Fruit fly (Drosophila melanogaster) Kc167 (cell line): ENCODE data around the gene Tim9a.

Experiments
- Myc ChIP-seq: fragments of >200 bp; optimal IDR thresholded peaks from 2 replicates; lab custom pipeline; 2017; ENCODE audit warnings: missing external identifiers
- Sin3A ChIP-seq: fragments of >200 bp; optimal IDR thresholded peaks from 2 replicates; lab custom pipeline; 2018; ENCODE audit warnings: missing external identifiers
- h ChIP-seq: fragments of >200 bp; optimal IDR thresholded peaks from 3 replicates; lab custom pipeline; 2018; ENCODE audit warnings: missing external identifiers
- insv ChIP-seq: fragments of >200 bp; optimal IDR thresholded peaks from 3 replicates; lab custom pipeline; 2018; ENCODE audit warnings: missing external identifiers
- psq ChIP-seq: fragments of >200 bp; optimal IDR thresholded peaks from 2 replicates; lab custom pipeline; 2017; ENCODE audit warnings: missing external identifiers
- ttk ChIP-seq: sonication (Bioruptor generic); optimal IDR thresholded peaks from 2 replicates; lab custom pipeline; 2017; ENCODE audit warnings: missing external identifiers

- no peak for TF ChIP-seq ttk
- no peak for TF ChIP-seq h
- no peak for TF ChIP-seq insv (lab: Kevin White, UChicago)
- no peak for TF ChIP-seq Sin3A (lab: Kevin White, UChicago)
- TF ChIP-seq psq (lab: Kevin White, UChicago): no peak
- no peak for TF ChIP-seq Myc (lab: Kevin White, UChicago)
These were observed 15.6 kb upstream of the Tim9a start for dm6 chrX:13369438-13369837.
